Worm (Caenorhabditis elegans) whole organism, L3 larva: ENCODE measurements around the gene gcy-27.

Source experiments
- ama-1 ChIP-seq: fragments of 150-350 bp; optimal IDR thresholded peaks from 2 replicates; lab custom pipeline; 2018
- egl-27 ChIP-seq: sonication (generic microtip); optimal IDR thresholded peaks from 4 replicates; lab custom pipeline; 2017; ENCODE audit warnings: missing biosample characterization, missing genetic modification reagents, missing genetic modification characterization
- elt-3 ChIP-seq, 3 experiments: fragments of 150-350 bp in 1 of 3; sonication (generic microtip) in 2 of 3; optimal IDR thresholded peaks; 2 replicates in 2 of 3; 4 replicates in 1 of 3; lab custom pipeline; 2014 to 2017; ENCODE audit warnings: missing biosample characterization in 3 of 3, missing genetic modification characterization in 3 of 3
- fos-1 ChIP-seq: fragments of 150-350 bp; optimal IDR thresholded peaks from 2 replicates; lab custom pipeline; 2014; ENCODE audit warnings: missing biosample characterization, missing genetic modification characterization
- mml-1 ChIP-seq: fragments of 150-350 bp; sonication (generic microtip); optimal IDR thresholded peaks from 3 replicates; lab custom pipeline; 2014; ENCODE audit warnings: missing biosample characterization, missing genetic modification characterization
- nfya-1 ChIP-seq: sonication (generic microtip); optimal IDR thresholded peaks from 2 replicates; lab custom pipeline; 2017; ENCODE audit warnings: missing genetic modification characterization, mild to moderate bottlenecking, missing compliant biosample characterization, antibody characterized with exemption, moderate library complexity; ENCODE audit not compliant: insufficient read depth
- nhr-12 ChIP-seq: fragments of 150-350 bp; optimal IDR thresholded peaks from 2 replicates; lab custom pipeline; 2014; ENCODE audit warnings: missing biosample characterization, missing genetic modification characterization
- nhr-25 ChIP-seq: sonication (generic microtip); optimal IDR thresholded peaks from 2 replicates; lab custom pipeline; 2017; ENCODE audit warnings: missing biosample characterization, missing genetic modification characterization
- nhr-77 ChIP-seq: fragments of 150-350 bp; optimal IDR thresholded peaks from 2 replicates; lab custom pipeline; 2014; ENCODE audit warnings: missing biosample characterization, missing genetic modification characterization
- skn-1 ChIP-seq: fragments of 150-350 bp; optimal IDR thresholded peaks from 2 replicates; lab custom pipeline; 2014; ENCODE audit warnings: missing biosample characterization, missing genetic modification characterization
- unc-62 ChIP-seq: fragments of 150-350 bp; sonication (generic microtip); optimal IDR thresholded peaks from 4 replicates; lab custom pipeline; 2014; ENCODE audit warnings: missing biosample characterization, missing genetic modification reagents, missing genetic modification characterization
- zag-1 ChIP-seq: fragments of 150-350 bp; optimal IDR thresholded peaks from 2 replicates; lab custom pipeline; 2014; ENCODE audit warnings: missing biosample characterization, missing genetic modification characterization
- ztf-11 ChIP-seq: fragments of 150-350 bp; optimal IDR thresholded peaks from 2 replicates; lab custom pipeline; 2014; ENCODE audit warnings: missing biosample characterization, missing genetic modification characterization

DNA sequence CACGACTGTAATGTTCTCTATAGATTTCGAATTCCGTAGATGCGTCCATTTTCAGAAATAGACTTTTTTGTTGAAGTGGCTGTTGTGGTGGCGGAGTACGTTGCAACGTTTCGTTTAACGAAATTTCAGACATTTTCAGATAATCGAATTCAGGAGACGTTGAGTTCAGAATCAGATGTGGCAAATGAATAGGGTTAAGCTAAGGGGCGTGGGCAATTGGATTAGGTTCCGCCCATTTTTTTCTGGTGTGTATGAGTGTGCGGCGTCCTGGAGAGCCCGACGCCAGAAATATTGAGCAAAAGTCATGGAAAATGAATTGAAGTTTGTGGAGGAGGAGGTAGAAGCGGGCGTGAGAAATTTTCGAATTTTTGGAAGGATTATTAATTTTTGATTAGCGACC lies 23.1 kb downstream of the gcy-27 start:
- TF ChIP-seq skn-1 (tag; lab: Kevin White, UChicago) (no peak), egl-27 (tag; lab: Kevin White, UChicago) (no peak), nfya-1 (tag; lab: Kevin White, UChicago) (no peak), nhr-25 (no peak), ama-1 (lab: Kevin White, UChicago) (no peak), mml-1 (tag; lab: Kevin White, UChicago) (no peak), elt-3 (tag; optimal IDR thresholded peaks at IDR 0.05; lab: Kevin White, UChicago) (no peak), ztf-11 (no peak), fos-1 (tag; lab: Kevin White, UChicago) (no peak), zag-1 (no peak), nhr-12 (tag; lab: Kevin White, UChicago) (no peak), nhr-77 (tag; lab: Kevin White, UChicago) (no peak), unc-62 (GFP tag; lab: Kevin White, UChicago) (no peak)
